Fruit fly (Drosophila melanogaster) whole organism, embryonic: Measurements from ENCODE around the gene CG43446.

Experiments used
- B-H2 ChIP-seq: fragments of 200-800 bp; sonication (Bioruptor generic); optimal IDR thresholded peaks from 2 replicates; lab custom pipeline; 2018; ENCODE audit warnings: missing biosample characterization, mild to moderate bottlenecking, missing genetic modification characterization
- CG10209 ChIP-seq: fragments of 200-800 bp; sonication (Bioruptor generic); optimal IDR thresholded peaks from 3 replicates; lab custom pipeline; 2017; ENCODE audit warnings: missing biosample characterization, mild to moderate bottlenecking, missing genetic modification characterization, missing genetic modification reagents
- CG11398 ChIP-seq: fragments of 200-800 bp; sonication (Bioruptor generic); optimal IDR thresholded peaks from 2 replicates; lab custom pipeline; 2016; ENCODE audit warnings: missing biosample characterization, missing genetic modification characterization
- CG12236 ChIP-seq: fragments of 200-800 bp; sonication (Bioruptor generic); optimal IDR thresholded peaks from 2 replicates; lab custom pipeline; 2016; ENCODE audit warnings: missing biosample characterization, missing genetic modification characterization
- CG1603 ChIP-seq: fragments of 200-800 bp; sonication (Bioruptor generic); optimal IDR thresholded peaks from 2 replicates; lab custom pipeline; 2019; ENCODE audit warnings: missing biosample characterization, mild to moderate bottlenecking, missing genetic modification characterization, moderate library complexity
- CG16815 ChIP-seq: fragments of 200-800 bp; sonication (Bioruptor generic); optimal IDR thresholded peaks from 3 replicates; lab custom pipeline; 2017; ENCODE audit warnings: missing biosample characterization, mild to moderate bottlenecking, missing genetic modification characterization
- CG1832 ChIP-seq: fragments of 200-800 bp; sonication (Bioruptor generic); optimal IDR thresholded peaks from 2 replicates; lab custom pipeline; 2017; ENCODE audit warnings: missing biosample characterization, mild to moderate bottlenecking, missing genetic modification characterization, inconsistent platforms
- CG18619 ChIP-seq: fragments of 200-800 bp; sonication (Bioruptor generic); optimal IDR thresholded peaks from 3 replicates; lab custom pipeline; 2017; ENCODE audit warnings: missing biosample characterization, mild to moderate bottlenecking, missing genetic modification characterization
- CG30431 ChIP-seq: fragments of 200-800 bp; sonication (Bioruptor generic); optimal IDR thresholded peaks from 2 replicates; lab custom pipeline; 2017; ENCODE audit warnings: missing biosample characterization, missing genetic modification characterization
- CG31224 ChIP-seq: fragments of 200-800 bp; sonication (Bioruptor generic); IDR thresholded peaks from 2 replicates; pipeline ENCODE4 v1.3.6; 2022; ENCODE audit warnings: missing biosample characterization, missing genetic modification characterization
- CG31388 ChIP-seq: fragments of 200-800 bp; sonication (Bioruptor generic); optimal IDR thresholded peaks from 2 replicates; lab custom pipeline; 2016; ENCODE audit warnings: missing biosample characterization, missing genetic modification characterization
- CG34224 ChIP-seq: fragments of 200-800 bp; sonication (Bioruptor generic); IDR thresholded peaks from 3 replicates; pipeline ENCODE4 v1.3.6; 2022; ENCODE audit warnings: missing biosample characterization, missing genetic modification characterization; ENCODE audit not compliant: partially characterized antibody
- CG3995 ChIP-seq: fragments of 200-800 bp; sonication (Bioruptor generic); optimal IDR thresholded peaks from 3 replicates; lab custom pipeline; 2016; ENCODE audit warnings: missing biosample characterization, missing genetic modification characterization
- CG4424 ChIP-seq: fragments of 200-800 bp; sonication (Bioruptor generic); optimal IDR thresholded peaks from 3 replicates; lab custom pipeline; 2016; ENCODE audit warnings: missing biosample characterization, missing genetic modification characterization
- CG4707 ChIP-seq: fragments of 200-800 bp; sonication (Bioruptor generic); optimal IDR thresholded peaks from 2 replicates; lab custom pipeline; 2018; ENCODE audit warnings: missing biosample characterization, mild to moderate bottlenecking, missing genetic modification characterization, moderate library complexity
- CG5180 ChIP-seq: fragments of 200-800 bp; sonication (Bioruptor generic); optimal IDR thresholded peaks from 3 replicates; lab custom pipeline; 2017; ENCODE audit warnings: missing biosample characterization, missing genetic modification characterization, mild to moderate bottlenecking, moderate library complexity, missing genetic modification reagents
- CG6654 ChIP-seq: fragments of 200-800 bp; sonication (Bioruptor generic); optimal IDR thresholded peaks from 2 replicates; lab custom pipeline; 2017; ENCODE audit warnings: missing biosample characterization, mild to moderate bottlenecking, missing genetic modification characterization
- Chrac-16 ChIP-seq: fragments of 200-800 bp; sonication (Bioruptor generic); optimal IDR thresholded peaks from 3 replicates; lab custom pipeline; 2016; ENCODE audit warnings: missing biosample characterization, missing genetic modification characterization
- D19A ChIP-seq: fragments of 200-800 bp; optimal IDR thresholded peaks from 3 replicates; lab custom pipeline; 2019; ENCODE audit warnings: missing biosample characterization, mild to moderate bottlenecking, missing genetic modification characterization, moderate library complexity
- Dip2 ChIP-seq: fragments of 200-800 bp; sonication (Bioruptor generic); IDR thresholded peaks from 2 replicates; pipeline ENCODE4 v1.3.6; 2022; ENCODE audit warnings: missing biosample characterization, missing genetic modification characterization
- Dip3 ChIP-seq: fragments of 200-800 bp; sonication (Bioruptor generic); optimal IDR thresholded peaks from 3 replicates; lab custom pipeline; 2016; ENCODE audit warnings: missing biosample characterization, missing genetic modification characterization
- HLHmδ ChIP-seq: fragments of 200-800 bp; sonication (Bioruptor generic); optimal IDR thresholded peaks from 2 replicates; lab custom pipeline; 2018; ENCODE audit warnings: missing biosample characterization, mild to moderate bottlenecking, missing genetic modification characterization, moderate library complexity
- Jarid2 ChIP-seq: fragments of 200-800 bp; sonication (Bioruptor generic); optimal IDR thresholded peaks from 3 replicates; lab custom pipeline; 2017; ENCODE audit warnings: mild to moderate bottlenecking, missing biosample characterization, missing genetic modification reagents, missing genetic modification characterization
- Meics ChIP-seq: fragments of 200-800 bp; sonication (Bioruptor generic); optimal IDR thresholded peaks from 2 replicates; lab custom pipeline; 2017; ENCODE audit warnings: missing biosample characterization, mild to moderate bottlenecking, missing genetic modification characterization
- NC2α ChIP-seq: fragments of 200-800 bp; sonication (Bioruptor generic); optimal IDR thresholded peaks from 2 replicates; lab custom pipeline; 2016; ENCODE audit warnings: missing biosample characterization, missing genetic modification characterization
- Neu2 ChIP-seq: fragments of 200-800 bp; sonication (Bioruptor generic); optimal IDR thresholded peaks from 3 replicates; lab custom pipeline; 2016; ENCODE audit warnings: missing biosample characterization, missing genetic modification characterization, borderline replicate concordance
- Nf-YC ChIP-seq: fragments of 200-800 bp; optimal IDR thresholded peaks from 3 replicates; lab custom pipeline; 2019; ENCODE audit warnings: missing biosample characterization, mild to moderate bottlenecking, missing genetic modification characterization, moderate library complexity
- Oaz ChIP-seq: fragments of 200-800 bp; sonication (Bioruptor generic); IDR thresholded peaks from 2 replicates; pipeline ENCODE4 v1.3.6; 2022; ENCODE audit warnings: missing biosample characterization, missing genetic modification characterization
- Opbp ChIP-seq: fragments of 200-800 bp; sonication (Bioruptor generic); IDR thresholded peaks from 3 replicates; pipeline ENCODE4 v1.3.6; 2022; ENCODE audit warnings: missing biosample characterization, missing genetic modification characterization; ENCODE audit not compliant: partially characterized antibody
- Side ChIP-seq: fragments of 200-800 bp; sonication (Bioruptor generic); optimal IDR thresholded peaks from 2 replicates; lab custom pipeline; 2016; ENCODE audit warnings: missing biosample characterization, missing genetic modification characterization
- al ChIP-seq: fragments of 200-800 bp; sonication (Bioruptor generic); IDR thresholded peaks from 2 replicates; pipeline ENCODE4 v1.3.6; 2022; ENCODE audit warnings: missing biosample characterization, missing genetic modification characterization
- aop ChIP-seq: fragments of 200-800 bp; sonication (Bioruptor generic); IDR thresholded peaks from 2 replicates; pipeline ENCODE4 v1.3.6; 2022; ENCODE audit warnings: missing biosample characterization, missing genetic modification characterization
- ap ChIP-seq: fragments of 200-800 bp; sonication (Bioruptor generic); IDR thresholded peaks from 2 replicates; pipeline ENCODE4 v1.3.6; 2022; ENCODE audit warnings: missing biosample characterization, missing genetic modification characterization
- chinmo ChIP-seq: fragments of 200-800 bp; sonication (Bioruptor generic); IDR thresholded peaks from 4 replicates; pipeline ENCODE4 v1.3.6; 2022; ENCODE audit warnings: missing biosample characterization, missing genetic modification characterization; ENCODE audit not compliant: partially characterized antibody
- dimm ChIP-seq: fragments of 200-800 bp; sonication (Bioruptor generic); IDR thresholded peaks from 2 replicates; pipeline ENCODE4 v1.3.6; 2022; ENCODE audit warnings: missing biosample characterization, missing genetic modification characterization
- dysf ChIP-seq: fragments of 200-800 bp; sonication (Bioruptor generic); IDR thresholded peaks from 3 replicates; pipeline ENCODE4 v1.3.6; 2022; ENCODE audit warnings: missing biosample characterization, missing genetic modification characterization
- esg ChIP-seq: fragments of 200-800 bp; sonication (Bioruptor generic); conservative IDR thresholded peaks from 2 replicates; pipeline ENCODE4 v1.3.6; 2022; ENCODE audit warnings: missing biosample characterization, missing genetic modification characterization
- eyg ChIP-seq: fragments of 200-800 bp; sonication (Bioruptor generic); optimal IDR thresholded peaks from 3 replicates; lab custom pipeline; 2016; ENCODE audit warnings: missing biosample characterization, missing genetic modification characterization
- gcm ChIP-seq: fragments of 200-800 bp; sonication (Bioruptor generic); optimal IDR thresholded peaks from 2 replicates; lab custom pipeline; 2019; ENCODE audit warnings: missing biosample characterization, mild to moderate bottlenecking, missing genetic modification characterization, moderate library complexity
- hb ChIP-seq: fragments of 200-800 bp; sonication (Bioruptor generic); IDR thresholded peaks from 3 replicates; pipeline ENCODE4 v1.3.6; 2022; ENCODE audit warnings: missing biosample characterization, missing genetic modification characterization; ENCODE audit not compliant: partially characterized antibody
- lab ChIP-seq: fragments of 200-800 bp; sonication (Bioruptor generic); optimal IDR thresholded peaks from 3 replicates; lab custom pipeline; 2017; ENCODE audit warnings: missing biosample characterization, missing genetic modification characterization, mild to moderate bottlenecking, moderate library complexity, missing genetic modification reagents
- onecut ChIP-seq: fragments of 200-800 bp; sonication (Bioruptor generic); IDR thresholded peaks from 2 replicates; pipeline ENCODE4 v1.3.6; 2022; ENCODE audit warnings: missing biosample characterization, missing genetic modification characterization
- psq ChIP-seq: fragments of 200-800 bp; sonication (Bioruptor generic); optimal IDR thresholded peaks from 2 replicates; lab custom pipeline; 2017; ENCODE audit warnings: missing biosample characterization, missing genetic modification characterization
- ranshi ChIP-seq: fragments of 200-800 bp; sonication (Bioruptor generic); IDR thresholded peaks from 2 replicates; pipeline ENCODE4 v1.3.6; 2022; ENCODE audit warnings: missing biosample characterization, missing genetic modification characterization
- schlank ChIP-seq: fragments of 200-800 bp; sonication (Bioruptor generic); optimal IDR thresholded peaks from 2 replicates; lab custom pipeline; 2018; ENCODE audit warnings: missing biosample characterization, mild to moderate bottlenecking, missing genetic modification characterization
- shn ChIP-seq: fragments of 200-800 bp; sonication (Bioruptor generic); optimal IDR thresholded peaks from 3 replicates; lab custom pipeline; 2016; ENCODE audit warnings: missing biosample characterization, missing genetic modification characterization
- sima ChIP-seq: fragments of 200-800 bp; sonication (Bioruptor generic); optimal IDR thresholded peaks from 2 replicates; lab custom pipeline; 2016; ENCODE audit warnings: missing biosample characterization, missing genetic modification characterization
- slbo ChIP-seq: fragments of 200-800 bp; sonication (Bioruptor generic); IDR thresholded peaks from 2 replicates; pipeline ENCODE4 v1.3.6; 2022; ENCODE audit warnings: missing biosample characterization, missing genetic modification characterization
- tll ChIP-seq, 2 experiments: fragments of 200-800 bp in 1 of 2; fragments of >200 bp in 1 of 2; sonication (Bioruptor generic) in 1 of 2; optimal IDR thresholded peaks; 2 replicates each; lab custom pipeline; 2017 to 2019; ENCODE audit warnings: missing biosample characterization in 2 of 2, missing genetic modification characterization in 2 of 2, mild to moderate bottlenecking in 1 of 2, moderate library complexity in 1 of 2
- trh ChIP-seq: fragments of 200-800 bp; sonication (Bioruptor generic); optimal IDR thresholded peaks from 2 replicates; lab custom pipeline; 2016; ENCODE audit warnings: missing biosample characterization, missing genetic modification characterization
- vvl ChIP-seq: fragments of 200-800 bp; sonication (Bioruptor generic); IDR thresholded peaks from 2 replicates; pipeline ENCODE4 v1.3.6; 2022; ENCODE audit warnings: missing biosample characterization, missing genetic modification characterization

Gene CG43446

DNA sequence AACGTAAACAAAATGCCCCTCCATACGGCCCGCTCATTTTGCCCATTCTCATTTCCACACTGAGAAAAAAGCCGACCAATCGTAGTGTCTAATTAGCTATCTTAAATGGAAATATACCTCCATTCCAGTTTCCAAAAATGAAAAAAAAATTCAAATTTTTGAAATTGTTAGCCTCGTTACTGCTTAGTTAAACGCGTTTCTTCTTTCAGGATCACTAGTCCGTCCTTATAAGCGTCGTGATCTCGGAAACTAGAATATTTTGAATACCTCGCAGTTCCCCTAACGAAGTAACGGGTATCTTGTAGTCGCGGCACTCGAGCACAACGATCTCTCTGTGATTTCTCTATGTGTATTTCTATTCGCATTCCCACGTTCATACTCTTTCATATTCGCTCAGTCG lies 1.9 kb upstream of the CG43446 start (continued):
- TF ChIP-seq CG4424 (GFP tag; lab: Kevin White, UChicago) (peak; percentile 13), HLHmδ (GFP tag; lab: Kevin White, UChicago) (no peak), NC2α (no peak), al (GFP tag; lab: Robert Waterston, UW) (peak; percentile 44; the same call in 1 of the 2 replicates), esg (peak; percentile 45; the same call in 1 of the 2 replicates), CG1832 (GFP tag; lab: Kevin White, UChicago) (no peak), psq (GFP tag; lab: Kevin White, UChicago) (no peak), CG3995 (GFP tag; lab: Kevin White, UChicago) (peak; percentile 25), Nf-YC (tag; lab: Kevin White, UChicago) (peak; percentile 53), sima (GFP tag; lab: Kevin White, UChicago) (no peak), Neu2 (GFP tag; lab: Kevin White, UChicago) (no peak), Jarid2 (no peak), eyg (GFP tag; lab: Kevin White, UChicago) (no peak), Dip3 (GFP tag; lab: Kevin White, UChicago) (peak; percentile 3), CG18619 (GFP tag; lab: Kevin White, UChicago) (peak; percentile 64), CG12236 (GFP tag; lab: Kevin White, UChicago) (peak; percentile 27), CG6654 (peak; percentile 32), CG10209 (GFP tag; lab: Kevin White, UChicago) (peak; percentile 49), D19A (tag; lab: Kevin White, UChicago) (peak; percentile 40), schlank (tag; lab: Kevin White, UChicago) (peak; percentile 20), aop (GFP tag; lab: Robert Waterston, UW) (no peak), chinmo (GFP tag; lab: Robert Waterston, UW) (no peak), dysf (peak; percentile 77), CG5180 (no peak), vvl (GFP tag; lab: Robert Waterston, UW) (peak; percentile 19; the same call in 1 of the 2 replicates), CG1603 (no peak), ranshi (GFP tag; lab: Robert Waterston, UW) (peak; percentile 50; the same call in 1 of the 2 replicates), CG16815 (GFP tag; lab: Kevin White, UChicago) (peak; percentile 6), Dip2 (GFP tag; lab: Robert Waterston, UW) (no peak), CG31224 (GFP tag; lab: Robert Waterston, UW) (peak; percentile 53; the same call in 1 of the 2 replicates), tll (GFP tag; optimal IDR thresholded peaks at IDR 0.05; lab: Kevin White, UChicago) (no peak), onecut (GFP tag; lab: Robert Waterston, UW) (no peak), B-H2 (GFP tag; lab: Kevin White, UChicago) (no peak), CG30431 (no peak), Oaz (GFP tag; lab: Robert Waterston, UW) (no peak), slbo (GFP tag; lab: Robert Waterston, UW) (peak; percentile 59), CG4707 (GFP tag; lab: Kevin White, UChicago) (no peak), dimm (GFP tag; lab: Robert Waterston, UW) (no peak), CG31388 (GFP tag; lab: Kevin White, UChicago) (no peak), shn (GFP tag; lab: Kevin White, UChicago) (peak; percentile 42), lab (GFP tag; lab: Kevin White, UChicago) (peak; percentile 74), Opbp (GFP tag; lab: Robert Waterston, UW) (no peak), CG11398 (GFP tag; lab: Kevin White, UChicago) (peak; percentile 33), hb (GFP tag; lab: Robert Waterston, UW) (no peak), Chrac-16 (GFP tag; lab: Kevin White, UChicago) (peak; percentile 16), ap (no peak), Meics (GFP tag; lab: Kevin White, UChicago) (peak; percentile 45), Side (GFP tag; lab: Kevin White, UChicago) (peak; percentile 32), trh (GFP tag; lab: Kevin White, UChicago) (peak; percentile 14), gcm (GFP tag; lab: Kevin White, UChicago) (no peak), CG34224 (no peak)
